Worm (Caenorhabditis elegans): ENCODE measurements around the gene F46C5.10.

- TF ChIP-seq elt-3 (tag; optimal IDR thresholded peaks at IDR 0.05): no peak
- no peak for TF ChIP-seq unc-62 (GFP tag; optimal IDR thresholded peaks at IDR 0.05)
- TF ChIP-seq C34F6.9 (tag; optimal IDR thresholded peaks at IDR 0.05): no peak
- no peak for TF ChIP-seq blmp-1 (tag; optimal IDR thresholded peaks at IDR 0.05; ENCODE audit: insufficient read depth)
- no peak for TF ChIP-seq peb-1 (tag; optimal IDR thresholded peaks at IDR 0.05)
- no peak for TF ChIP-seq Y55F3AM.14 (GFP tag; optimal IDR thresholded peaks at IDR 0.05)
These were observed 20.2 kb upstream of the F46C5.10 start, which contains the start of gene F46C5.7 for ce11 chrII:8839025-8839424.
